Worm (Caenorhabditis elegans) whole organism, early embryonic: ENCODE data around the gene ttr-48.

Experiments used
- F13C5.2 ChIP-seq: sonication (generic microtip); optimal IDR thresholded peaks from 2 replicates; lab custom pipeline; 2017; ENCODE audit warnings: mild to moderate bottlenecking, missing genetic modification characterization, inconsistent platforms, missing compliant biosample characterization
- ceh-36 ChIP-seq: sonication (generic microtip); optimal IDR thresholded peaks from 2 replicates; lab custom pipeline; 2016; ENCODE audit warnings: missing genetic modification characterization, inconsistent platforms, missing compliant biosample characterization
- flt-1 ChIP-seq: fragments of 200-800 bp; sonication (Bioruptor generic); IDR thresholded peaks from 2 replicates; pipeline ENCODE4 v1.3.6; 2022; ENCODE audit warnings: missing genetic modification characterization, missing compliant biosample characterization
- hmbx-1 ChIP-seq: sonication (generic microtip); optimal IDR thresholded peaks from 2 replicates; lab custom pipeline; 2016; ENCODE audit warnings: mild to moderate bottlenecking, missing genetic modification characterization, missing compliant biosample characterization
- pes-1 ChIP-seq: fragments of 200-800 bp; sonication (Bioruptor generic); IDR thresholded peaks from 2 replicates; pipeline ENCODE4 v1.3.6; 2022; ENCODE audit warnings: missing genetic modification reagents, missing genetic modification characterization, missing compliant biosample characterization
- sea-1 ChIP-seq: fragments of 200-800 bp; sonication (Bioruptor generic); conservative IDR thresholded peaks from 2 replicates; pipeline ENCODE4 v1.3.6; 2022; ENCODE audit warnings: missing genetic modification characterization, missing compliant biosample characterization
- tbx-37 ChIP-seq: fragments of 200-800 bp; sonication (Bioruptor generic); conservative IDR thresholded peaks from 2 replicates; pipeline ENCODE4 v1.3.6; 2022; ENCODE audit warnings: missing genetic modification reagents, missing genetic modification characterization, missing compliant biosample characterization

ce11 chrX:3838670-3839069 lies 3.6 kb downstream of the ttr-48 start:
- no peak for TF ChIP-seq ceh-36
- TF ChIP-seq tbx-37: no peak
- no peak for TF ChIP-seq hmbx-1 (tag; lab: Kevin White, UChicago)
- no peak for TF ChIP-seq flt-1 (GFP tag; lab: Robert Waterston, UW)
- no peak for TF ChIP-seq F13C5.2 (tag; lab: Kevin White, UChicago)
- no peak for TF ChIP-seq sea-1 (GFP tag; lab: Robert Waterston, UW)
- TF ChIP-seq pes-1 (GFP tag; lab: Robert Waterston, UW): no peak
